Fruit fly (Drosophila melanogaster) whole organism, adult: ENCODE measurements around the gene Pif1.

Source experiments
- CG11617 ChIP-seq: fragments of 200-800 bp; sonication (Bioruptor generic); optimal IDR thresholded peaks from 2 replicates; lab custom pipeline; 2017; ENCODE audit warnings: mild to moderate bottlenecking, missing biosample characterization, missing genetic modification reagents, missing genetic modification characterization
- CG12768 ChIP-seq: fragments of 200-800 bp; sonication (Bioruptor generic); optimal IDR thresholded peaks from 2 replicates; lab custom pipeline; 2017; ENCODE audit warnings: missing biosample characterization, missing genetic modification characterization, mild to moderate bottlenecking, moderate library complexity, missing genetic modification reagents
- CG14711 ChIP-seq: fragments of 200-800 bp; sonication (Bioruptor generic); optimal IDR thresholded peaks from 2 replicates; lab custom pipeline; 2018; ENCODE audit warnings: missing biosample characterization, mild to moderate bottlenecking, missing genetic modification characterization, moderate library complexity
- CG7045 ChIP-seq: fragments of 200-800 bp; sonication (Bioruptor generic); optimal IDR thresholded peaks from 2 replicates; lab custom pipeline; 2017; ENCODE audit warnings: missing biosample characterization, mild to moderate bottlenecking, missing genetic modification characterization
- CG7101 ChIP-seq: fragments of 200-800 bp; sonication (Bioruptor generic); optimal IDR thresholded peaks from 2 replicates; lab custom pipeline; 2018; ENCODE audit warnings: missing biosample characterization, mild to moderate bottlenecking, missing genetic modification characterization, moderate library complexity
- Clk ChIP-seq: fragments of 200-800 bp; sonication (Bioruptor generic); optimal IDR thresholded peaks from 2 replicates; lab custom pipeline; 2017; ENCODE audit warnings: missing biosample characterization, missing genetic modification characterization
- Crg-1 ChIP-seq: fragments of 200-800 bp; sonication (Bioruptor generic); optimal IDR thresholded peaks from 2 replicates; lab custom pipeline; 2016; ENCODE audit warnings: missing biosample characterization, missing genetic modification characterization
- Hr96 ChIP-seq: fragments of 200-800 bp; sonication (Bioruptor generic); optimal IDR thresholded peaks from 2 replicates; lab custom pipeline; 2016; ENCODE audit warnings: missing biosample characterization, missing genetic modification characterization
- Mnt ChIP-seq: fragments of 200-800 bp; sonication (Bioruptor generic); optimal IDR thresholded peaks from 2 replicates; lab custom pipeline; 2016; ENCODE audit warnings: missing biosample characterization, mild to moderate bottlenecking, missing genetic modification characterization
- bab1 ChIP-seq: fragments of 200-800 bp; sonication (Bioruptor generic); optimal IDR thresholded peaks from 3 replicates; lab custom pipeline; 2019; ENCODE audit warnings: missing biosample characterization, mild to moderate bottlenecking, missing genetic modification characterization, moderate library complexity
- ovo ChIP-seq: fragments of 200-800 bp; sonication (Bioruptor generic); optimal IDR thresholded peaks from 2 replicates; lab custom pipeline; 2016; ENCODE audit warnings: missing biosample characterization, missing genetic modification characterization
- pad ChIP-seq: fragments of 200-800 bp; sonication (Bioruptor generic); optimal IDR thresholded peaks from 3 replicates; lab custom pipeline; 2017; ENCODE audit warnings: missing biosample characterization, missing genetic modification characterization, mild to moderate bottlenecking, moderate library complexity, missing genetic modification reagents
- tj ChIP-seq: fragments of 200-800 bp; sonication (Bioruptor generic); optimal IDR thresholded peaks from 3 replicates; lab custom pipeline; 2017; ENCODE audit warnings: missing biosample characterization, mild to moderate bottlenecking, missing genetic modification characterization, moderate library complexity

dm6 chr2L:3438078-3438477, 31.7 kb downstream of the Pif1 start:
- no peak for TF ChIP-seq CG7045 (GFP tag; lab: Kevin White, UChicago)
- no peak for TF ChIP-seq Hr96
- TF ChIP-seq Mnt (GFP tag; lab: Kevin White, UChicago), result no peak
- no peak for TF ChIP-seq ovo (GFP tag; lab: Kevin White, UChicago)
- TF ChIP-seq CG11617, result no peak
- TF ChIP-seq Clk (GFP tag; lab: Kevin White, UChicago), result no peak
- TF ChIP-seq bab1, result no peak
- TF ChIP-seq pad (GFP tag; lab: Kevin White, UChicago), result no peak
- TF ChIP-seq CG12768 (GFP tag; lab: Kevin White, UChicago), result no peak
- no peak for TF ChIP-seq tj (GFP tag; lab: Kevin White, UChicago)
- TF ChIP-seq CG7101 (tag; lab: Kevin White, UChicago), result no peak
- no peak for TF ChIP-seq CG14711 (tag; lab: Kevin White, UChicago)
- TF ChIP-seq Crg-1 (GFP tag; lab: Kevin White, UChicago), result no peak
